Worm (Caenorhabditis elegans): ENCODE data around the gene sri-30.

- TF ChIP-seq mef-2 (tag; optimal IDR thresholded peaks at IDR 0.05) (no peak), ztf-11 (tag; optimal IDR thresholded peaks at IDR 0.05) (no peak), ceh-82 (tag; optimal IDR thresholded peaks at IDR 0.05) (no peak), lin-13 (GFP tag; optimal IDR thresholded peaks at IDR 0.05) (no peak), ama-1 (optimal IDR thresholded peaks at IDR 0.05) (no peak), hlh-4 (tag; optimal IDR thresholded peaks at IDR 0.05) (no peak), fkh-10 (GFP tag; optimal IDR thresholded peaks at IDR 0.05) (no peak)
Observed at ce11 chrII:3048989-3049388, 3.0 kb downstream of the sri-30 start.

All from whole organism, L1 larva.